Fruit fly (Drosophila melanogaster): Measurements from ENCODE around the gene CycJ.

Gene CycJ

DNA sequence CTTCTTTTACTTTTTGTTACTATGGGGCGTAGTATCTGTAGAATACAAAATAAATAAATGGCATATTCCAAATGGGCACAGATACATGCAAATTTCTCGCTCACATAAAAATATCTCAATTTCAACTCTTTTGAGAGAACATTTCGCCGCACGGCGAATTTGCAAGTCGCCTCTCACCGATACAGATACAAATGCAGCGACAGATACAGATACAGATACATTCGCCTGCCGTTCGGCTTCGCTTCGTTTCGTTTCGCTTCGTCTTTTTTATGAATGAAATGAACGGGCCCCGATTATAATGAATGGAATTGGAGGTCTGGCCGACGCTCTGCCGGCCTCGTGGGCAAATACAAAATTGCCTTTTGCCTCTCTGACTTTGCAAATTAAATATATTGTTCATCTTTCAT lies 46.0 kb upstream of the CycJ start (continued):
- no peak for TF ChIP-seq CG6689 (GFP tag; IDR thresholded peaks at IDR 0.05)
- TF ChIP-seq abd-A (tag; optimal IDR thresholded peaks at IDR 0.05), result peak; percentile 61
- TF ChIP-seq pan (optimal IDR thresholded peaks at IDR 0.05), result no peak
- TF ChIP-seq pan (GFP tag; optimal IDR thresholded peaks at IDR 0.05 in 1 of 2, IDR thresholded peaks at IDR 0.05 in 1 of 2), result no peak
- TF ChIP-seq CG7987 (GFP tag; optimal IDR thresholded peaks at IDR 0.05), result no peak
- TF ChIP-seq bcd (GFP tag; optimal IDR thresholded peaks at IDR 0.05), result no peak
- no peak for TF ChIP-seq CTCF (GFP tag; optimal IDR thresholded peaks at IDR 0.05)
- no peak for TF ChIP-seq CG11247 (GFP tag; IDR thresholded peaks at IDR 0.05)
- no peak for TF ChIP-seq sc (optimal IDR thresholded peaks at IDR 0.05)
- no peak for TF ChIP-seq sc (GFP tag; optimal IDR thresholded peaks at IDR 0.05)
- TF ChIP-seq CG1792 (GFP tag; optimal IDR thresholded peaks at IDR 0.05), result no peak
- no peak for TF ChIP-seq bowl (GFP tag; IDR thresholded peaks at IDR 0.05)
- TF ChIP-seq CG7786 (GFP tag; optimal IDR thresholded peaks at IDR 0.05), result no peak
- TF ChIP-seq Eip74EF (GFP tag; optimal IDR thresholded peaks at IDR 0.05), result no peak
- peak; percentile 41 for TF ChIP-seq corto (GFP tag; optimal IDR thresholded peaks at IDR 0.05)
- peak; percentile 42; the same call in 1 of the 2 replicates for TF ChIP-seq crol (GFP tag; IDR thresholded peaks at IDR 0.05)
- no peak for TF ChIP-seq CG1233 (GFP tag; optimal IDR thresholded peaks at IDR 0.05)
- TF ChIP-seq NfI (GFP tag; optimal IDR thresholded peaks at IDR 0.05), result no peak
- TF ChIP-seq CG6683 (GFP tag; optimal IDR thresholded peaks at IDR 0.05), result no peak
- TF ChIP-seq lov (optimal IDR thresholded peaks at IDR 0.05), result no peak
- TF ChIP-seq lov (GFP tag; IDR thresholded peaks at IDR 0.05), result no peak
- no peak for TF ChIP-seq CG17359 (tag; optimal IDR thresholded peaks at IDR 0.05)
- peak; percentile 82; the same call in 1 of the 2 replicates for TF ChIP-seq Adf1 (GFP tag; IDR thresholded peaks at IDR 0.05)
- TF ChIP-seq CG11504 (tag; optimal IDR thresholded peaks at IDR 0.05), result no peak
- no peak for TF ChIP-seq CG14860 (GFP tag; IDR thresholded peaks at IDR 0.05; ENCODE audit: partially characterized antibody)
- no peak for TF ChIP-seq CG14710 (tag; optimal IDR thresholded peaks at IDR 0.05)
- TF ChIP-seq CG12219 (GFP tag; optimal IDR thresholded peaks at IDR 0.05), result no peak
- TF ChIP-seq CG3163 (GFP tag; optimal IDR thresholded peaks at IDR 0.05), result no peak
- peak; percentile 28 for TF ChIP-seq ftz-f1 (GFP tag; optimal IDR thresholded peaks at IDR 0.05)
- no peak for TF ChIP-seq Oli (tag; optimal IDR thresholded peaks at IDR 0.05)
- no peak for TF ChIP-seq CG15514 (GFP tag; optimal IDR thresholded peaks at IDR 0.05)
- TF ChIP-seq sug (tag; optimal IDR thresholded peaks at IDR 0.05), result peak; percentile 36
- no peak for TF ChIP-seq hbn (GFP tag; IDR thresholded peaks at IDR 0.05; ENCODE audit: partially characterized antibody)
- no peak for TF ChIP-seq sens-2 (GFP tag; IDR thresholded peaks at IDR 0.05)
- TF ChIP-seq CG31388 (GFP tag; optimal IDR thresholded peaks at IDR 0.05), result no peak
- no peak for TF ChIP-seq amos (GFP tag; IDR thresholded peaks at IDR 0.05; ENCODE audit: partially characterized antibody)
- TF ChIP-seq Oaz (GFP tag; IDR thresholded peaks at IDR 0.05), result no peak
- TF ChIP-seq Hr3 (GFP tag; optimal IDR thresholded peaks at IDR 0.05), result no peak
- no peak for TF ChIP-seq Gug (GFP tag; IDR thresholded peaks at IDR 0.05)
- TF ChIP-seq Hand (GFP tag; optimal IDR thresholded peaks at IDR 0.05), result no peak
- TF ChIP-seq gce (GFP tag; IDR thresholded peaks at IDR 0.05), result no peak
- no peak for TF ChIP-seq nom (GFP tag; optimal IDR thresholded peaks at IDR 0.05)
- TF ChIP-seq CG3847 (GFP tag; IDR thresholded peaks at IDR 0.05), result no peak
- TF ChIP-seq CG13424 (tag; optimal IDR thresholded peaks at IDR 0.05), result no peak
- no peak for TF ChIP-seq dysf (GFP tag; IDR thresholded peaks at IDR 0.05)
- no peak for TF ChIP-seq Tbp (GFP tag; optimal IDR thresholded peaks at IDR 0.05)
- TF ChIP-seq CG8478 (optimal IDR thresholded peaks at IDR 0.05), result no peak
- peak; percentile 37; the same call in 1 of the 2 replicates for TF ChIP-seq CG13287 (GFP tag; IDR thresholded peaks at IDR 0.05; ENCODE audit: partially characterized antibody)
- TF ChIP-seq trh (GFP tag; optimal IDR thresholded peaks at IDR 0.05), result no peak
- no peak for TF ChIP-seq nmo (GFP tag; optimal IDR thresholded peaks at IDR 0.05)
- no peak for TF ChIP-seq seq (GFP tag; IDR thresholded peaks at IDR 0.05)
- TF ChIP-seq Sry-β (GFP tag; optimal IDR thresholded peaks at IDR 0.05), result no peak
- TF ChIP-seq CG4424 (GFP tag; optimal IDR thresholded peaks at IDR 0.05), result no peak
